Worm (Caenorhabditis elegans) whole organism, late embryonic: Measurements from ENCODE around the gene epg-4.
A peak's percentile ranks its signal among the peaks of the same experiment; 100 is the strongest.

Experiments used
- C08G9.2 ChIP-seq: sonication (generic microtip); optimal IDR thresholded peaks from 2 replicates; lab custom pipeline; 2016; ENCODE audit warnings: mild to moderate bottlenecking, missing genetic modification characterization, moderate library complexity, missing compliant biosample characterization
- C38D4.7 ChIP-seq: fragments of 200-800 bp; sonication (Bioruptor generic); optimal IDR thresholded peaks from 2 replicates; lab custom pipeline; 2018; ENCODE audit warnings: mild to moderate bottlenecking, missing genetic modification characterization, moderate library complexity, missing compliant biosample characterization
- K02D7.2 ChIP-seq: sonication (generic microtip); optimal IDR thresholded peaks from 2 replicates; lab custom pipeline; 2017; ENCODE audit warnings: mild to moderate bottlenecking, missing genetic modification characterization, missing compliant biosample characterization
- K09A11.1 ChIP-seq: sonication (generic microtip); optimal IDR thresholded peaks from 2 replicates; lab custom pipeline; 2017; ENCODE audit warnings: antibody characterized with exemption, mild to moderate bottlenecking, missing genetic modification characterization, missing compliant biosample characterization; ENCODE audit not compliant: insufficient read depth
- ama-1 ChIP-seq: fragments of 150-350 bp; optimal IDR thresholded peaks from 2 replicates; lab custom pipeline; 2014
- ceh-14 ChIP-seq: sonication (generic microtip); optimal IDR thresholded peaks from 2 replicates; lab custom pipeline; 2016; ENCODE audit warnings: missing genotype, missing genetic modification characterization, missing compliant biosample characterization
- ceh-18 ChIP-seq: sonication (generic microtip); optimal IDR thresholded peaks from 2 replicates; lab custom pipeline; 2016; ENCODE audit warnings: missing genetic modification characterization, missing compliant biosample characterization
- ceh-19 ChIP-seq: fragments of 200-800 bp; sonication (Bioruptor generic); optimal IDR thresholded peaks from 2 replicates; lab custom pipeline; 2018; ENCODE audit warnings: mild to moderate bottlenecking, missing genetic modification characterization, missing compliant biosample characterization
- ceh-2 ChIP-seq: sonication (generic microtip); optimal IDR thresholded peaks from 2 replicates; lab custom pipeline; 2016; ENCODE audit warnings: missing genotype, missing genetic modification characterization, missing compliant biosample characterization
- ceh-22 ChIP-seq: sonication (generic microtip); optimal IDR thresholded peaks from 2 replicates; lab custom pipeline; 2017; ENCODE audit warnings: missing biosample characterization, missing genetic modification characterization
- ceh-31 ChIP-seq: sonication (generic microtip); optimal IDR thresholded peaks from 2 replicates; lab custom pipeline; 2016; ENCODE audit warnings: missing genetic modification characterization, missing compliant biosample characterization
- ceh-48 ChIP-seq: sonication (generic microtip); optimal IDR thresholded peaks from 2 replicates; lab custom pipeline; 2016; ENCODE audit warnings: missing genetic modification characterization, inconsistent platforms, missing compliant biosample characterization
- che-1 ChIP-seq: sonication (generic microtip); optimal IDR thresholded peaks from 2 replicates; lab custom pipeline; 2016; ENCODE audit warnings: mild to moderate bottlenecking, missing genetic modification characterization, missing compliant biosample characterization
- dmd-4 ChIP-seq: sonication (generic microtip); optimal IDR thresholded peaks from 2 replicates; lab custom pipeline; 2016; ENCODE audit warnings: borderline replicate concordance, missing genetic modification characterization, missing compliant biosample characterization
- ets-4 ChIP-seq: sonication (generic microtip); optimal IDR thresholded peaks from 2 replicates; lab custom pipeline; 2016; ENCODE audit warnings: missing genetic modification characterization, missing compliant biosample characterization
- fax-1 ChIP-seq: sonication (generic microtip); optimal IDR thresholded peaks from 2 replicates; lab custom pipeline; 2016; ENCODE audit warnings: missing genotype, missing genetic modification characterization, missing compliant biosample characterization
- hlh-13 ChIP-seq: fragments of 200-800 bp; sonication (Bioruptor generic); optimal IDR thresholded peaks from 2 replicates; lab custom pipeline; 2018; ENCODE audit warnings: mild to moderate bottlenecking, missing genetic modification characterization, missing compliant biosample characterization
- lim-6 ChIP-seq: sonication (generic microtip); optimal IDR thresholded peaks from 2 replicates; lab custom pipeline; 2016; ENCODE audit warnings: missing genetic modification characterization, missing compliant biosample characterization
- madf-2 ChIP-seq: sonication (generic microtip); optimal IDR thresholded peaks from 2 replicates; lab custom pipeline; 2017; ENCODE audit warnings: missing genetic modification characterization, missing compliant biosample characterization
- nfya-1 ChIP-seq: sonication (generic microtip); optimal IDR thresholded peaks from 2 replicates; lab custom pipeline; 2017; ENCODE audit warnings: missing genetic modification characterization, mild to moderate bottlenecking, missing compliant biosample characterization, antibody characterized with exemption, moderate library complexity
- nhr-232 ChIP-seq: sonication (generic microtip); optimal IDR thresholded peaks from 2 replicates; lab custom pipeline; 2016; ENCODE audit warnings: missing genetic modification characterization, missing compliant biosample characterization
- odd-2 ChIP-seq: sonication (generic microtip); optimal IDR thresholded peaks from 2 replicates; lab custom pipeline; 2017; ENCODE audit warnings: antibody characterized with exemption, mild to moderate bottlenecking, missing genetic modification characterization, missing compliant biosample characterization
- pag-3 ChIP-seq: sonication (generic microtip); optimal IDR thresholded peaks from 2 replicates; lab custom pipeline; 2016; ENCODE audit warnings: missing compliant biosample characterization, missing genetic modification characterization, borderline replicate concordance
- pat-9 ChIP-seq: fragments of 200-800 bp; sonication (Bioruptor generic); optimal IDR thresholded peaks from 2 replicates; lab custom pipeline; 2018; ENCODE audit warnings: mild to moderate bottlenecking, missing genetic modification characterization, moderate library complexity, missing compliant biosample characterization
- pax-1 ChIP-seq: fragments of 150-350 bp; optimal IDR thresholded peaks from 2 replicates; lab custom pipeline; 2014; ENCODE audit warnings: missing biosample characterization, missing genetic modification characterization
- pha-2 ChIP-seq: sonication (generic microtip); optimal IDR thresholded peaks from 2 replicates; lab custom pipeline; 2017; ENCODE audit warnings: mild to moderate bottlenecking, missing genetic modification characterization, missing compliant biosample characterization
- pha-4 ChIP-seq: fragments of 150-350 bp; optimal IDR thresholded peaks from 2 replicates; lab custom pipeline; 2018; ENCODE audit warnings: missing biosample characterization, missing genetic modification reagents, missing genetic modification characterization
- ref-2 ChIP-seq: sonication (generic microtip); optimal IDR thresholded peaks from 2 replicates; lab custom pipeline; 2016; ENCODE audit warnings: missing genetic modification characterization, missing compliant biosample characterization
- rnt-1 ChIP-seq: sonication (generic microtip); optimal IDR thresholded peaks from 2 replicates; lab custom pipeline; 2016; ENCODE audit warnings: missing genetic modification characterization, missing compliant biosample characterization
- sdc-2 ChIP-seq: sonication (generic microtip); optimal IDR thresholded peaks from 2 replicates; lab custom pipeline; 2016; ENCODE audit warnings: missing genotype, missing genetic modification characterization, missing compliant biosample characterization
- sox-2 ChIP-seq: fragments of 200-800 bp; sonication (Bioruptor generic); IDR thresholded peaks from 2 replicates; pipeline ENCODE4 v1.3.6; 2022; ENCODE audit warnings: missing genetic modification reagents, missing genetic modification characterization, missing compliant biosample characterization
- sox-4 ChIP-seq: sonication (generic microtip); optimal IDR thresholded peaks from 2 replicates; lab custom pipeline; 2017; ENCODE audit warnings: mild to moderate bottlenecking, missing genetic modification characterization, inconsistent platforms, missing compliant biosample characterization
- tbx-2 ChIP-seq: sonication (generic microtip); optimal IDR thresholded peaks from 2 replicates; lab custom pipeline; 2016; ENCODE audit warnings: missing genetic modification characterization, missing compliant biosample characterization
- unc-42 ChIP-seq: sonication (generic microtip); optimal IDR thresholded peaks from 2 replicates; lab custom pipeline; 2016; ENCODE audit warnings: missing genotype, missing genetic modification characterization, missing compliant biosample characterization
- zip-5 ChIP-seq: sonication (generic microtip); optimal IDR thresholded peaks from 2 replicates; lab custom pipeline; 2016; ENCODE audit warnings: missing genetic modification characterization, missing compliant biosample characterization
- ztf-16 ChIP-seq: sonication (generic microtip); optimal IDR thresholded peaks from 2 replicates; lab custom pipeline; 2017; ENCODE audit warnings: missing genetic modification characterization, missing compliant biosample characterization

epg-4 gene

DNA sequence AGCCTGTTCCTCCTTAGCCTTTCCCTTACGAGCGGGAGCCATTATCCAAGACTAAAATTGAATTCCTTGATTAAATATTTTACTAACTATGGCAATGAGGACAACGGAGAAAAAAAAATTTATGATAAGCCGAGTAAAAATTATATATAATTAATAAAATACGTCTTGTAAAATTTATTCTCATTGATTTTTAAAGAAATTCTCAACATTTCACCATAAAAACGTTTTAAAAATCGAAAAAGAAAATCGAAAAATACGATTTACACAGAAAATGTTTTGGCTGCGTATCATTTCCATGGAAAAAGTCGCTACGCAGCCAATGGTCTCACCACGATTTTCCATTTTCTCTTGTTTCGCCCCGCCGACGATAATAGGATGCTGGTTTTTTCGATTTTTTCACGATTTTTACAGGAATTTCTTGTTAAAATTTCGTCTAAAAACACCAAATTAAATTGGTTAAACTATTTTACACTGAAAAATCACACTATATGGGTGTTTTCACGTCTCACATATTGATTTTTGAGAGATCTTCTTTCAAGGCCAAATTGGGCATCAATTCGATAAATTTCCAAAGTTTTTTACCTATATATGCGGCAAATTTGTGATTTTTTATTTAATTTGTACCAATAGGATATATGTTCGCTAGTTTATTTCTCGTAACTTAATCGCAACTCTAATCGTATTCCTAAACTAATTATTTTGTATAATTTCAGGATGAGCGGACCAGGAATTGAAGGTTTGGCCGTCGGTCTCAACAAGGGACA, 2.2 kb upstream of the epg-4 start, which contains the start of the genes rps-14 and rpl-36 (continued):
- TF ChIP-seq sox-4 (tag; lab: Kevin White, UChicago) (no peak), pax-1 (tag; lab: Kevin White, UChicago) (peak; percentile 81), ceh-22 (tag; lab: Kevin White, UChicago) (no peak), ama-1 (lab: Kevin White, UChicago) (no peak), madf-2 (tag; lab: Kevin White, UChicago) (no peak), unc-42 (tag; lab: Kevin White, UChicago) (peak; percentile 64), rnt-1 (no peak), ceh-18 (peak; percentile 27), ceh-19 (no peak), pha-2 (tag; lab: Kevin White, UChicago) (no peak), sdc-2 (tag; lab: Kevin White, UChicago) (no peak), C38D4.7 (GFP tag; lab: Kevin White, UChicago) (no peak), sox-2 (0 out of 2 replicates have a peak, but pooled peaks have one; percentile 33), ceh-14 (no peak), che-1 (tag; lab: Kevin White, UChicago) (no peak), tbx-2 (peak; percentile 18), ceh-48 (tag; lab: Kevin White, UChicago) (no peak), nhr-232 (tag; lab: Kevin White, UChicago) (no peak), fax-1 (no peak)

DNA sequence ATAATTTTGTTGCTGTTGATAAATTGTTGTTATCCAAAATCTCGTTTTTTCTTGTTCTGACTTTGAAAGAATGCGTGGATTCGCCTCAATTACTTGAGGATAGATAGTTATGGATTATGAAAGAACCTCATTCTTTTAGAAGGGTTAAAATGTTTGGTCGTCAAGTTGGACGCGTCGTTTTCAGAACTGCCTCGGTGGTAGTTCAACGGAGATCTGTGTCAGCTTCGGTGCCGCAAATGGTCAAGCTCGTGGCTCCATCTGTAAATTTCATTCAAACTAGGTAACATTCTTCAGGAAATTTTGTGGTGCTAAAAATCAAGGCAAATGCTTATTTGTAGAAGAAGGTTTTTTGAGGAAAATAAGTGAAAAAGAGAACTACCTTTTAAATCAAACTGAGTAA, 1.4 kb upstream of the epg-4 start, which contains the start of gene ndab-2:
Gene ndab-2, plus strand, starts transcription at position 140 of the 400 bp plus-strand sequence.
- TF ChIP-seq ref-2 (tag; lab: Kevin White, UChicago) (no peak), pat-9 (tag; lab: Kevin White, UChicago) (no peak), hlh-13 (GFP tag; lab: Kevin White, UChicago) (no peak), rnt-1 (no peak), nfya-1 (tag; lab: Kevin White, UChicago) (no peak), unc-42 (tag; lab: Kevin White, UChicago) (no peak), C38D4.7 (GFP tag; lab: Kevin White, UChicago) (no peak), odd-2 (tag; lab: Kevin White, UChicago) (no peak), pha-2 (tag; lab: Kevin White, UChicago) (no peak), madf-2 (tag; lab: Kevin White, UChicago) (no peak), pha-4 (no peak), K02D7.2 (no peak), pag-3 (tag; lab: Kevin White, UChicago) (no peak), lim-6 (tag; lab: Kevin White, UChicago) (no peak)

DNA sequence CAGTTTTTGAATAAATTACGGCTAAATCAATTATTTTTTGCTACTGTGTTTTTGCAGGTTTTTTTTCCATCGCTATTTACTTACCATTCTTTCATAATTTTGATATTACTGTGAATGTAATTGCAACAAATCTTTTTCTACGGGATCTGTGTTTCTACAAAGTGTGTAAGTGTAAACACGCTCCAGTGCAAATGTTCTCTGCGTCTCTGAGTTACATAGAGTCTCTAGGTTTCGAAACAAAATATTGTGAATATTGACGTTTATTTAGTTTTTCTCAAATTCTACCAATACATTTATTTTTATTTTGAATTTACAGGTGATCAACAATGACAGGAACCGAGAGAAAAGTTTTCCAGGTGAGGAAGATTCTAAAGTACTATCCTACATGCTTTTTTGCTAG, 2.1 kb downstream of the epg-4 start, which contains the start of gene yju-2:
Gene yju-2, plus strand, starts transcription at position 315 of the 400 bp plus-strand sequence.
- TF ChIP-seq ceh-31 (tag; lab: Kevin White, UChicago) (peak; percentile 66), C08G9.2 (peak; percentile 21), nfya-1 (tag; lab: Kevin White, UChicago) (peak; percentile 27), sdc-2 (tag; lab: Kevin White, UChicago) (peak; percentile 2), tbx-2 (peak; percentile 57), dmd-4 (no peak), K09A11.1 (tag; lab: Kevin White, UChicago) (no peak), ets-4 (tag; lab: Kevin White, UChicago) (peak; percentile 22), unc-42 (tag; lab: Kevin White, UChicago) (peak; percentile 14), zip-5 (peak; percentile 26), ztf-16 (tag; lab: Kevin White, UChicago) (no peak), ref-2 (tag; lab: Kevin White, UChicago) (peak; percentile 47), ceh-2 (peak; percentile 51)
- TF ChIP-seq, all 69 proteins: peak for 10
